Fruit fly (Drosophila melanogaster): ENCODE results near the gene ChLD3.
A peak's percentile ranks its signal among the peaks of the same experiment; 100 is the strongest.

ChLD3 gene

DNA sequence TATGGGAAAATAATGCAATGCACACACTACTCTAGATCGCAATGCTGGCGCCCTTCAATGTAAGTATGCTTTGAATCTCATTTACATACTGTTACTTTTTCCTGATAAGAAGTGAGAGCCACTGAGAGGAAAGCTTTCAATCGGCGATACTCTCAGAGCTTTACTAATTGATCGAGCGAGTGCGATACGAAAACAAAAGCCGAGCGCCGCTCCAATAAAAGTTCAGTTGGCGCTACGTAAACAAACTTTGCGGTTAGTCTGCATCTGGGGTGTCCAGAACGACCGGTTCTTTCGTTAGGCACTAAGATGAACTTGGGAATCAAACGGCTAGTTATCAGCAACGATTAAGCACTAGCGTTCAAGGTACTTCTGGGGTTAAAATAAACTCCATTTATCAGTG, 52.7 kb downstream of the ChLD3 start, which contains the start of gene CG17928 (continued):
- TF ChIP-seq CG3995 (GFP tag; optimal IDR thresholded peaks at IDR 0.05) (peak; percentile 71), Deaf1 (tag; optimal IDR thresholded peaks at IDR 0.05) (peak; percentile 92), BtbVII (GFP tag; optimal IDR thresholded peaks at IDR 0.05) (no peak), tio (GFP tag; optimal IDR thresholded peaks at IDR 0.05) (no peak), CTCF (GFP tag; optimal IDR thresholded peaks at IDR 0.05) (peak; percentile 9), so (GFP tag; IDR thresholded peaks at IDR 0.05) (0 out of 3 replicates have a peak, but pooled peaks have one; percentile 7), gsb-n (tag; optimal IDR thresholded peaks at IDR 0.05) (no peak), crp (GFP tag; optimal IDR thresholded peaks at IDR 0.05) (no peak), kah (GFP tag; optimal IDR thresholded peaks at IDR 0.05) (no peak), corto (GFP tag; optimal IDR thresholded peaks at IDR 0.05) (no peak), CG8089 (GFP tag; optimal IDR thresholded peaks at IDR 0.05) (no peak), CG10565 (GFP tag; optimal IDR thresholded peaks at IDR 0.05) (no peak), E2f1 (GFP tag; IDR thresholded peaks at IDR 0.05) (no peak), Asciz (GFP tag; optimal IDR thresholded peaks at IDR 0.05) (no peak), ci (GFP tag; IDR thresholded peaks at IDR 0.05) (no peak; the same call in 2 of the 3 replicates), Antp (GFP tag; optimal IDR thresholded peaks at IDR 0.05) (no peak), vvl (GFP tag; IDR thresholded peaks at IDR 0.05) (peak; percentile 72), CG12391 (tag; optimal IDR thresholded peaks at IDR 0.05) (no peak), chm (GFP tag; IDR thresholded peaks at IDR 0.05) (no peak), CG13287 (GFP tag; IDR thresholded peaks at IDR 0.05; ENCODE audit: partially characterized antibody) (peak; percentile 10; the same call in 1 of the 2 replicates), run (tag; optimal IDR thresholded peaks at IDR 0.05) (peak; percentile 67), CG18011 (GFP tag; optimal IDR thresholded peaks at IDR 0.05) (no peak), CG11723 (GFP tag; optimal IDR thresholded peaks at IDR 0.05) (no peak), CG6175 (GFP tag; IDR thresholded peaks at IDR 0.05) (no peak), repo (GFP tag; optimal IDR thresholded peaks at IDR 0.05) (no peak), Dp (GFP tag; optimal IDR thresholded peaks at IDR 0.05) (no peak), chinmo (GFP tag; IDR thresholded peaks at IDR 0.05; ENCODE audit: partially characterized antibody) (peak; percentile 77; the same call in 1 of the 4 replicates), CG17328 (GFP tag; IDR thresholded peaks at IDR 0.05) (no peak), CG10654 (GFP tag; optimal IDR thresholded peaks at IDR 0.05) (no peak), CG17912 (GFP tag; optimal IDR thresholded peaks at IDR 0.05) (no peak), odd (GFP tag; optimal IDR thresholded peaks at IDR 0.05) (no peak), dimm (GFP tag; IDR thresholded peaks at IDR 0.05) (no peak), CG1024 (GFP tag; IDR thresholded peaks at IDR 0.05) (no peak), mirr (GFP tag; optimal IDR thresholded peaks at IDR 0.05) (peak; percentile 21), HmgZ (tag; optimal IDR thresholded peaks at IDR 0.05) (no peak), NK7.1 (GFP tag; optimal IDR thresholded peaks at IDR 0.05) (no peak), CG7839 (tag; optimal IDR thresholded peaks at IDR 0.05) (no peak)

All from whole organism, embryonic.